Worm (Caenorhabditis elegans): ENCODE measurements around the gene gnrr-5.

Gene gnrr-5

DNA sequence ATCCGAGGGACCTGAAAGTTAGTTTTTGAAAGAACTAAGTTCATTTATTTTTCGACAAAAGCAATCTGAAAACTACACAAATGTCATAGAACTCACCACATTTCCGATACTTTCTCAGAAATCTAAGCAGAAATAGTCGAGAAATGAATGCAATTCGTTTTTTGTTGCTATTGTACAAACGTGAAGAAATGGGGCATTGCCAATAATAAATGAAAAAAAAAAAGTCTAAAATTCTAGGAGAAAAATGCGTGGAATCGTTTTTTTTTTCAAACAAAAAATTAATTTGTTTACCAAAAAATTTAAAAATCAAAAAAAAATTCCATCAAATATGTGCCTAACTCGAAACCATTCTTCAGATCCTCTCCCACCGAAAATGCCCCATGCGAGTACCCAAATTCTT lies 42.8 kb downstream of the gnrr-5 start, which contains the start of gene Y47D7A.17:
Gene Y47D7A.17, minus strand, starts transcription at position 101 of the 400 bp plus-strand sequence.
- TF ChIP-seq lir-3 (tag; optimal IDR thresholded peaks at IDR 0.05) (no peak), tra-1 (GFP tag; IDR thresholded peaks at IDR 0.05) (no peak), fkh-10 (GFP tag; optimal IDR thresholded peaks at IDR 0.05) (no peak), gei-8 (GFP tag; optimal IDR thresholded peaks at IDR 0.05) (no peak)

DNA sequence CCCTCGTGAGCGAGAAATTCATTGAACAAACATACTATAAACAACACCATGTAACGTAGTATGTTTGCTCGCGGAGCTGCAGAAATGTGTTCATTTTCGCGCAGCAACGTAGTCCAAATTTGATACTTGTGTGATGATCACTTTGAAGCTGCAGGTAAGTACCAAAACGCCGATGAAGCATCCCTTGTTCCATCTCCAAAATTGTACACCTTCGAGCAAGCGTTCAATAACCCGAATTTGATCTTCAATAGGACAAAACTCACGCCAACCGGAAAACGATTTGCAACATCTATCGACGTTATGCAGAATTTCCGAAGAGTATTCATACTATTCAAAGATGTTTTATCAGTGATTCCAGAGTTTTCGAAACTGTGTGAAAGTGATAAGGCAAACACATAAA lies 43.9 kb downstream of the gnrr-5 start, which contains the start of gene Y47D7A.3:
Gene Y47D7A.3, plus strand, starts transcription at position 301 of the 400 bp plus-strand sequence.
- TF ChIP-seq spr-3 (GFP tag; optimal IDR thresholded peaks at IDR 0.05) (no peak), ztf-11 (tag; optimal IDR thresholded peaks at IDR 0.05) (no peak), nhr-25 (tag; optimal IDR thresholded peaks at IDR 0.05; ENCODE audit: borderline replicate concordance, insufficient read depth) (no peak), daf-19 (GFP tag; conservative IDR thresholded peaks at IDR 0.05) (no peak), ztf-7 (tag; optimal IDR thresholded peaks at IDR 0.05) (no peak), attf-4 (tag; optimal IDR thresholded peaks at IDR 0.05) (no peak), F37D6.2 (tag; optimal IDR thresholded peaks at IDR 0.05) (no peak), F49E8.2 (tag; optimal IDR thresholded peaks at IDR 0.05; ENCODE audit: borderline replicate concordance) (no peak)

DNA sequence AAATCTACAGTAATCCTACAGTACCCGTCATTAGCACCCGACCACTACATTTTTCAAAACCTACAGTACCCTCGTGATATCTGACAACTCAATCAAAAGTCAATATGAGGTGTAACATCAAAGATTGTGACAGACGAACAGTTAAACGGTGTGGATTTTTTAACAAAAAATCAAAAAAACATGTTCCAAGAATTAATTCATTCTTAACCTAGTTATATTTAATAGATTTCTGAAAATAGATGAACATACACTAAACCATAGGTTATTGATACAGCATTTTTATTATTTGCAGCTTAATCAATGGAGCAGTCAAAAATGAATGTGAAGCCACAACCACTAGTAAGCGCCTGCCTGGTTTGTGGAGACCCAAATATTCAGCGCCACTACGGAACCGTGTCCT lies 47.0 kb downstream of the gnrr-5 start, which contains the start of gene nhr-118:
Gene nhr-118, plus strand, starts transcription at position 301 of the 400 bp plus-strand sequence.
- TF ChIP-seq duxl-1 (tag; optimal IDR thresholded peaks at IDR 0.05; ENCODE audit: poor library complexity) (no peak), aha-1 (tag) (peak; percentile 9)

DNA sequence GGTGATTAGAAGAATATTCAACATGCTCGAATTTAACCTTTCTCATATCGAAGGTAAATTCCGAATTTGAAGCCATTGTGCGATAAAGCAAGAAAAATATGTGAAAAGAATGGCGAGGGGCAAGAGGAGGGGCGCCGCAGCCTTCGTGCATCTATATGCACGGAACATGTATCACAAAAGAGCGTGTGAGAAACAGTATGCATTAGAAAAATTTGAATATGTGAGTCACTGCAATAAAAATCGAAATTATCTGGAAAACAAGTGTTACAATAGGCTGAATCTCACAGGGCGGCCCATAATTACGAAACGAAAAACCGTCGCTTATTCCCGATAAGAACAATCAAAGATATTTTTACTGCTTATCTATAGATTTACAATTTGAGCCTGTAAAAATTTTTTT lies 52.7 kb downstream of the gnrr-5 start, which contains the start of gene F13A2.5:
Gene F13A2.5, minus strand, starts transcription at position 101 of the 400 bp plus-strand sequence.
- TF ChIP-seq T20F7.1 (GFP tag; optimal IDR thresholded peaks at IDR 0.05) (no peak), aha-1 (tag) (peak; percentile 1)
